Fruit fly (Drosophila melanogaster) S2 (cell line): ENCODE measurements around the gene tos.

Experiments used
- CG8478 ChIP-seq: fragments of >200 bp; optimal IDR thresholded peaks from 2 replicates; lab custom pipeline; 2018
- CTCF ChIP-seq, 2 experiments: fragments of >200 bp; optimal IDR thresholded peaks; 2 replicates each; lab custom pipeline; 2018

- TF ChIP-seq CG8478 (lab: Kevin White, UChicago) (no peak), CTCF (optimal IDR thresholded peaks at IDR 0.05; lab: Kevin White, UChicago) (no peak)
Measured at dm6 chr2L:18713686-18714085, 31.8 kb upstream of the tos start, which contains the start of gene Irk3.
